Worm (Caenorhabditis elegans): ENCODE measurements around the gene C55A6.7.

Gene C55A6.7

DNA sequence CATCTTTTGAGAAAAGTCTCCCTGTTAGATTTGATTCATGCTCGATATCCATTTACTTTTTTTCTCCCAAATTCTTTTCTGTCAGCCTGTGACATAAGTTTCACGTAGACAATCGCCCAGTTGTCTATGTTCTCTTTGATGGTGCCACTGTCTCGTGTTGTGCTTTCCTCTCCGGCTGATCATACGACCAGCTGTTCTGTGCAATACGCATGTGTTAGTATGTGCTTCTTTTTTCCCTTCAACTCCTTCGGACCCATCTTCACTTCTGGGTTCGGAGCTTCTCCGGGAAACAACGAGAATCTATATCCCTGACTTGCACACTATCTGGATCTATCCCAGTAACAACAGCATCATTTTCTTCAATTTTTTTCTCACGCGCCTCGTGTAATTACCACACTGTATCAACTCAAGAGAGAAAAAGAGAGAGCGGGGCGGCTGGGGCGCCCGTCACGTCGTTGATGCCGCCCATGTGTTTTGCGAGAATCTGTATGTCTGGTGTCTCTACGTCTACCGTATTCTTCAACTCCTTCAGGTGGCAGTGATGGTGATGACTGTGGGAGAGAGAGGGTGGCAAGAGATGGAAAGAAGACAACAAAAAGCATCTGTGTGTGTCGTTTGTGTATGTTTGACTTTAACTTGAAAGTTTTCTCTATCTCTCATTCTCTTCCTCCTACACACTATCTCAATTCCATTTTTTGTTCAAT, 11.7 kb upstream of the C55A6.7 start (continued):
- TF ChIP-seq pat-9 (tag; optimal IDR thresholded peaks at IDR 0.05) = no peak
- TF ChIP-seq C38D4.7 (GFP tag; optimal IDR thresholded peaks at IDR 0.05) = no peak
- TF ChIP-seq pqm-1 (tag; optimal IDR thresholded peaks at IDR 0.05) = peak; percentile 4
- no peak for TF ChIP-seq fkh-10 (GFP tag; optimal IDR thresholded peaks at IDR 0.05)
- no peak for TF ChIP-seq hlh-15 (tag; optimal IDR thresholded peaks at IDR 0.05)
- no peak for TF ChIP-seq pha-2 (tag; optimal IDR thresholded peaks at IDR 0.05)
- no peak for TF ChIP-seq ceh-14 (tag; optimal IDR thresholded peaks at IDR 0.05)
- no peak for TF ChIP-seq pax-1 (tag; optimal IDR thresholded peaks at IDR 0.05)

- TF ChIP-seq unc-86 (tag; optimal IDR thresholded peaks at IDR 0.05) (no peak), odd-2 (tag; optimal IDR thresholded peaks at IDR 0.05) (no peak), che-1 (tag; optimal IDR thresholded peaks at IDR 0.05) (no peak), ceh-24 (tag; optimal IDR thresholded peaks at IDR 0.05) (no peak), pha-4 (tag; optimal IDR thresholded peaks at IDR 0.05) (no peak), elt-2 (tag; optimal IDR thresholded peaks at IDR 0.05) (no peak), pag-3 (tag; optimal IDR thresholded peaks at IDR 0.05; ENCODE audit: borderline replicate concordance) (no peak), pha-2 (tag; optimal IDR thresholded peaks at IDR 0.05) (no peak), unc-42 (tag; optimal IDR thresholded peaks at IDR 0.05) (no peak), madf-2 (tag; optimal IDR thresholded peaks at IDR 0.05) (no peak), T23F11.4 (GFP tag; optimal IDR thresholded peaks at IDR 0.05) (no peak)
These were observed 10.8 kb upstream of the C55A6.7 start for ce11 chrV:11531100-11531499.

DNA sequence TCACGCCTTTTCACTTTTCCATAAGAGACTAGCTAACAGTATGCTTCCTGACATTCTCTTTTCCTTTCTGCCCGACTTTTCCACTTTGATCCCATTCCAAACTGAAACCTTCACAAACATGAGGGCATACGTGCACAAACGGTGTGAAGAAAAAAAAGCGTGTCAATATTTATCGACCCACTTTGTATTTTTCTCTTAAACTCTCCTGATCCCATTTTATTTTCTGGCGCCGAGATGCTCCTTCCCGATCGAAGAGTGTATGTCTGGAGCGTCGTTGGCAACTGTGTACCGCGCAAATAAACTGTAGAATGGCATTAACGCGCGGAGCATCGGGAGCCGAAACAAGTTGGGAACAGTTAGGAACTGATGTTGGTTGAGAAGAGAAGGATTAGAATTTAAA, 9.2 kb upstream of the C55A6.7 start:
- TF ChIP-seq F13H6.1 (tag; optimal IDR thresholded peaks at IDR 0.05) (no peak), ceh-18 (tag; optimal IDR thresholded peaks at IDR 0.05) (peak; percentile 6)

DNA sequence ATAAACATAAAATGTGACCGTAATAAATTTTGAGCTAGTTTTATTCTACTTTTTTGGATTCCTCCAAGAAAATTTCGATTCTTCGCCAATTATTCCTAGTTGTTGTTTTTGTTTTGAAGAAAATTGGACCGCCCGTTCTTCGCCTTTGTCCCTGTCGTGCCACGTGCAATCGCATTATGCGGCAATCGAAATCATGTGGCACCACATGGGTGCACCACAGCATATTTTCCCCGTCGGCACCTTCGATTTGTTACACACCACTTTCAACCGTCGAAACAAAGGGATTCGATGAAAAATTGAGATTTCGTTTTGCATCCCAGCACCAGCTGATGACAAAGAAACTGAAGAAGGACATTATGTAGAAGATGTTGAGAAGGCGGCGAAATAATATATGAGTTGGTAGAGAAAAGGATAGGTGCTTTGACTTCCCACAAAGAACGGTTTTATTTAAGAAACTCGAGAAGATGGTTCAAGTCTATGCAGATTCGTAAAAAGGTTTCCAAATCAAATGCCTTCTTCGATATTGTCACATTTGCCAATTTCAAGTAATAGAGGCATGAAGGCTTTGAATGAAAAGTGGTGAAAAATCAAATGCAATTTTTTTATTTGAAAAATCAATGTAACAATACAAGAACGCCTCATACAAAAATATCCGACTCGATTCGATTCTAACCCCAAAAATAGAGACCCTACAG, 8.4 kb upstream of the C55A6.7 start:
- TF ChIP-seq ref-2 (tag; optimal IDR thresholded peaks at IDR 0.05) (peak; percentile 14), hlh-8 (tag; optimal IDR thresholded peaks at IDR 0.05) (peak; percentile 71), elt-2 (tag; optimal IDR thresholded peaks at IDR 0.05) (no peak), hlh-30 (tag; optimal IDR thresholded peaks at IDR 0.05; ENCODE audit: insufficient read depth) (peak; percentile 63), ceh-19 (GFP tag; optimal IDR thresholded peaks at IDR 0.05) (no peak)

- no peak for TF ChIP-seq ceh-14 (tag; optimal IDR thresholded peaks at IDR 0.05)
- TF ChIP-seq sdc-2 (tag; optimal IDR thresholded peaks at IDR 0.05) = no peak
- TF ChIP-seq ahr-1 (tag; optimal IDR thresholded peaks at IDR 0.05) = no peak
- no peak for TF ChIP-seq sox-4 (tag; optimal IDR thresholded peaks at IDR 0.05)
- TF ChIP-seq C08G9.2 (tag; optimal IDR thresholded peaks at IDR 0.05) = no peak
- TF ChIP-seq ceh-2 (tag; optimal IDR thresholded peaks at IDR 0.05) = no peak
- no peak for TF ChIP-seq pat-9 (tag; optimal IDR thresholded peaks at IDR 0.05)
- TF ChIP-seq K09A11.1 (tag; optimal IDR thresholded peaks at IDR 0.05; ENCODE audit: insufficient read depth) = no peak
- TF ChIP-seq hlh-30 (tag; optimal IDR thresholded peaks at IDR 0.05; ENCODE audit: insufficient read depth) = no peak
- no peak for TF ChIP-seq sox-2 (GFP tag; IDR thresholded peaks at IDR 0.05)
- TF ChIP-seq ceh-34 (tag; optimal IDR thresholded peaks at IDR 0.05) = no peak
- TF ChIP-seq ceh-24 (tag; optimal IDR thresholded peaks at IDR 0.05) = no peak
- TF ChIP-seq unc-55 (GFP tag; optimal IDR thresholded peaks at IDR 0.05) = no peak
- TF ChIP-seq nfya-1 (tag; optimal IDR thresholded peaks at IDR 0.05) = no peak
These were observed 7.2 kb upstream of the C55A6.7 start, which contains the start of gene ccch-1 for ce11 chrV:11527531-11527930. Gene ccch-1 (plus strand): TSS chrV:11527831.

All from whole organism, late embryonic.